Worm (Caenorhabditis elegans): ENCODE results near the gene dyf-19.

dyf-19 gene

ce11 chrV:19611675-19612345 is 13.0 kb upstream of the dyf-19 start:
- TF ChIP-seq che-1 (tag; optimal IDR thresholded peaks at IDR 0.05) (no peak), pqm-1 (tag; optimal IDR thresholded peaks at IDR 0.05) (no peak), ceh-30 (tag; optimal IDR thresholded peaks at IDR 0.05) (no peak), ceh-31 (tag; optimal IDR thresholded peaks at IDR 0.05) (no peak)

ce11 chrV:19613161-19613560 is 11.7 kb upstream of the dyf-19 start, which contains the start of gene nlp-26:
Gene nlp-26, plus strand, starts transcription at chrV:19613461.
- TF ChIP-seq ceh-18 (tag; optimal IDR thresholded peaks at IDR 0.05) (no peak), pat-9 (tag; optimal IDR thresholded peaks at IDR 0.05) (no peak), nhr-232 (tag; optimal IDR thresholded peaks at IDR 0.05) (no peak), npax-4 (tag; optimal IDR thresholded peaks at IDR 0.05) (no peak), fkh-10 (GFP tag; optimal IDR thresholded peaks at IDR 0.05) (no peak), C38D4.7 (GFP tag; optimal IDR thresholded peaks at IDR 0.05) (no peak)

ce11 chrV:19620098-19620497 is 4.8 kb upstream of the dyf-19 start:
- TF ChIP-seq ets-4 (tag; optimal IDR thresholded peaks at IDR 0.05) = no peak
- peak; percentile 30 for TF ChIP-seq nfya-1 (tag; optimal IDR thresholded peaks at IDR 0.05)
- TF ChIP-seq hlh-30 (tag; optimal IDR thresholded peaks at IDR 0.05; ENCODE audit: insufficient read depth) = peak; percentile 78

- peak; percentile 12 for TF ChIP-seq syd-9 (tag; optimal IDR thresholded peaks at IDR 0.05)
- TF ChIP-seq ceh-30 (tag; optimal IDR thresholded peaks at IDR 0.05) = no peak
- peak; percentile 41 for TF ChIP-seq elt-2 (tag; optimal IDR thresholded peaks at IDR 0.05)
- no peak for TF ChIP-seq rnt-1 (tag; optimal IDR thresholded peaks at IDR 0.05)
- TF ChIP-seq tbx-2 (tag; optimal IDR thresholded peaks at IDR 0.05) = peak; percentile 10
- TF ChIP-seq ahr-1 (tag; optimal IDR thresholded peaks at IDR 0.05) = no peak
- peak; percentile 13 for TF ChIP-seq ceh-31 (tag; optimal IDR thresholded peaks at IDR 0.05)
- TF ChIP-seq fax-1 (tag; optimal IDR thresholded peaks at IDR 0.05) = no peak
- peak; percentile 50 for TF ChIP-seq ceh-6 (GFP tag; optimal IDR thresholded peaks at IDR 0.05)
- TF ChIP-seq nfya-1 (tag; optimal IDR thresholded peaks at IDR 0.05) = peak; percentile 82
- TF ChIP-seq K09A11.1 (tag; optimal IDR thresholded peaks at IDR 0.05; ENCODE audit: insufficient read depth) = peak; percentile 51
- no peak for TF ChIP-seq unc-3 (GFP tag; conservative IDR thresholded peaks at IDR 0.05)
- TF ChIP-seq unc-3 (tag; optimal IDR thresholded peaks at IDR 0.05) = peak; percentile 5
- peak; percentile 21 for TF ChIP-seq hlh-13 (GFP tag; optimal IDR thresholded peaks at IDR 0.05)
- TF ChIP-seq che-1 (tag; optimal IDR thresholded peaks at IDR 0.05) = peak; percentile 49
- TF ChIP-seq ceh-19 (GFP tag; optimal IDR thresholded peaks at IDR 0.05) = peak; percentile 72
- TF ChIP-seq ceh-18 (tag; optimal IDR thresholded peaks at IDR 0.05) = peak; percentile 51
- peak; percentile 3 for TF ChIP-seq ceh-34 (tag; optimal IDR thresholded peaks at IDR 0.05)
- peak; percentile 17 for TF ChIP-seq T23F11.4 (GFP tag; optimal IDR thresholded peaks at IDR 0.05)
- no peak for TF ChIP-seq nhr-11 (tag; optimal IDR thresholded peaks at IDR 0.05)
- peak; percentile 29 for TF ChIP-seq unc-86 (tag; optimal IDR thresholded peaks at IDR 0.05)
- peak; percentile 46 for TF ChIP-seq hlh-30 (tag; optimal IDR thresholded peaks at IDR 0.05; ENCODE audit: insufficient read depth)
- TF ChIP-seq dve-1 (tag; optimal IDR thresholded peaks at IDR 0.05) = peak; percentile 44
- TF ChIP-seq ztf-16 (tag; optimal IDR thresholded peaks at IDR 0.05) = peak; percentile 20
- TF ChIP-seq unc-55 (GFP tag; optimal IDR thresholded peaks at IDR 0.05) = peak; percentile 26
Observed at ce11 chrV:19622440-19622914, 2.4 kb upstream of the dyf-19 start, which contains the start of gene Y43F8C.3. Gene Y43F8C.3, minus strand, starts transcription at chrV:19622626.

Measured in whole organism, late embryonic.